Fruit fly (Drosophila melanogaster): ENCODE data around the gene CG8001.

Gene CG8001

DNA sequence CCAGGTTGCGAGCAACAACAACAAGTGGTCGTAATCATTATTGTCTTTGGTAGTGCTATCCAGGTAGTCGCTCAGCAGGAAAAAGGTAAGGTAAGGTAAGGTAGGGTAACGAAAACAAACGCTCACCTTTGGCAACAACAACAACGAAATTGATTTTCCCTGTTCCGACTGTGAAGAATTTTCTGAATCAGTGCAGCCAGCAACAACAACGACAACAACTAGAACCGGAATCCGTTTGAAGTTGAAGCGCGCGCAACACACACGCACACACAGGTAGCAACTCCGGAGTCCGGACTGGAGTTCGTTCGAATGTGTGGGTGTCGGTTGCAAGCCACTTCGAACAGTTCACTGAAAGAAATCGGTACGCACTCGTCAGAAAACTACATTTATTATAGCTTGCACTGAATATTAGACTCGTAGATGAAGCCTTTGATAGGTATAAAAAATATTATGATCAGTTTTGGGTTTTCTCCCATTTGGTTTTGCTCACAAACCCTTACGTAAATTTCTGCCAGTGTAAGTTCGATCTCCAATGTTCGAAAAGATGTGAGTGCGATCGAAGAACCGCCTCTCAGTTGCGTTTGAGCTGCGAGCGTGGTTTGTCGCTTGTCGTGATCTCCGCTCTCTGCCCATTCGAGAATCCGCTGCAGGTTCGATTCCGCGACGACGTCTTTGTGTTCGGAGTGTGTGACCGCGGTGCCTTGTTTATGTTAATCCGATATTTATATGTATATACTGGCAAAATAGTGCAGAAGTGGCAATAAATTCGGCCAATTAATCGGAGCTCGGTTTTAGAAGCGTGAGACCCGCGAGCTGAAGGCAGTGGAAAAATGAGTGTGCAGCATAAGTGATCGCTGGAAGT, 9.4 kb upstream of the CG8001 start, which contains the start of gene CG13921 (continued):
- TF ChIP-seq CG10543 (GFP tag; optimal IDR thresholded peaks at IDR 0.05), result peak; percentile 91
- peak; percentile 98 for TF ChIP-seq CG3407 (GFP tag; optimal IDR thresholded peaks at IDR 0.05)
- TF ChIP-seq kay (GFP tag; optimal IDR thresholded peaks at IDR 0.05), result no peak
- TF ChIP-seq CG16779 (GFP tag; IDR thresholded peaks at IDR 0.05), result peak; percentile 97
- TF ChIP-seq bbx (GFP tag; IDR thresholded peaks at IDR 0.05; ENCODE audit: partially characterized antibody), result no peak
- TF ChIP-seq gcm (GFP tag; optimal IDR thresholded peaks at IDR 0.05), result peak; percentile 98
- TF ChIP-seq CG9437 (GFP tag; optimal IDR thresholded peaks at IDR 0.05), result peak; percentile 92
- TF ChIP-seq CG7987 (GFP tag; optimal IDR thresholded peaks at IDR 0.05), result peak; percentile 98
- peak; percentile 98 for TF ChIP-seq wdn (GFP tag; IDR thresholded peaks at IDR 0.05)
- TF ChIP-seq CG8388 (GFP tag; optimal IDR thresholded peaks at IDR 0.05), result peak; percentile 99
- TF ChIP-seq maf-S (GFP tag; optimal IDR thresholded peaks at IDR 0.05), result peak; percentile 99
- TF ChIP-seq CG4328 (GFP tag; optimal IDR thresholded peaks at IDR 0.05), result peak; percentile 95
- TF ChIP-seq gcm2 (GFP tag; optimal IDR thresholded peaks at IDR 0.05), result peak; percentile 98
- TF ChIP-seq repo (GFP tag; optimal IDR thresholded peaks at IDR 0.05), result peak; percentile 99
- peak; percentile 99 for TF ChIP-seq CG11695 (GFP tag; IDR thresholded peaks at IDR 0.05)
- peak; percentile 99 for TF ChIP-seq onecut (GFP tag; IDR thresholded peaks at IDR 0.05)
- TF ChIP-seq ro (GFP tag; IDR thresholded peaks at IDR 0.05), result peak; percentile 91
- TF ChIP-seq CG9876 (GFP tag; optimal IDR thresholded peaks at IDR 0.05), result peak; percentile 97
- TF ChIP-seq ems (GFP tag; optimal IDR thresholded peaks at IDR 0.05), result peak; percentile 99
- peak; percentile 99 for TF ChIP-seq CG1647 (GFP tag; optimal IDR thresholded peaks at IDR 0.05)
- TF ChIP-seq Oli (tag; optimal IDR thresholded peaks at IDR 0.05), result peak; percentile 99
- peak; percentile 93 for TF ChIP-seq run (tag; optimal IDR thresholded peaks at IDR 0.05)
- peak; percentile 100 for TF ChIP-seq zen (tag; optimal IDR thresholded peaks at IDR 0.05)
- TF ChIP-seq CG12942 (GFP tag; optimal IDR thresholded peaks at IDR 0.05), result peak; percentile 98
- TF ChIP-seq CG17829 (tag; optimal IDR thresholded peaks at IDR 0.05), result peak; percentile 100
- peak; percentile 99 for TF ChIP-seq CG7556 (GFP tag; optimal IDR thresholded peaks at IDR 0.05)
- peak; percentile 97 for TF ChIP-seq Dek (tag; optimal IDR thresholded peaks at IDR 0.05)
- TF ChIP-seq Fer1 (GFP tag; optimal IDR thresholded peaks at IDR 0.05), result peak; percentile 97
- peak in 1 of 2 experiments; percentile 98 for TF ChIP-seq Eip74EF (GFP tag; optimal IDR thresholded peaks at IDR 0.05)
- peak; percentile 99 for TF ChIP-seq Spps (tag; optimal IDR thresholded peaks at IDR 0.05)
- TF ChIP-seq insv (GFP tag; optimal IDR thresholded peaks at IDR 0.05), result peak; percentile 69 to 76
- no peak for TF ChIP-seq hbn (GFP tag; IDR thresholded peaks at IDR 0.05; ENCODE audit: partially characterized antibody)
- peak; percentile 91 for TF ChIP-seq GATAe (GFP tag; conservative IDR thresholded peaks at IDR 0.05)
- TF ChIP-seq HmgD (GFP tag; optimal IDR thresholded peaks at IDR 0.05), result peak; percentile 96
- TF ChIP-seq Stat92E (GFP tag; optimal IDR thresholded peaks at IDR 0.05), result peak in 1 of 3 experiments; percentile 99
- TF ChIP-seq luna (GFP tag; optimal IDR thresholded peaks at IDR 0.05), result peak; percentile 98
- TF ChIP-seq CG6654 (GFP tag; optimal IDR thresholded peaks at IDR 0.05), result peak; percentile 92
- peak; percentile 98 for TF ChIP-seq caup (GFP tag; optimal IDR thresholded peaks at IDR 0.05; ENCODE audit: severe bottlenecking)
- peak; percentile 98 for TF ChIP-seq CG11504 (tag; optimal IDR thresholded peaks at IDR 0.05)
- TF ChIP-seq pb (GFP tag; optimal IDR thresholded peaks at IDR 0.05), result peak; percentile 99
- TF ChIP-seq Sry-δ (GFP tag; optimal IDR thresholded peaks at IDR 0.05), result peak; percentile 85
- peak; percentile 99 for TF ChIP-seq CG3847 (GFP tag; IDR thresholded peaks at IDR 0.05)
- TF ChIP-seq Usf (GFP tag; optimal IDR thresholded peaks at IDR 0.05), result peak; percentile 99
- peak; percentile 99 for TF ChIP-seq CG10565 (GFP tag; optimal IDR thresholded peaks at IDR 0.05)
- no peak for TF ChIP-seq nau (GFP tag; optimal IDR thresholded peaks at IDR 0.05)
- TF ChIP-seq Bgb (GFP tag; IDR thresholded peaks at IDR 0.05; ENCODE audit: partially characterized antibody), result no peak
- TF ChIP-seq CG11247 (GFP tag; IDR thresholded peaks at IDR 0.05), result peak; percentile 98
- TF ChIP-seq CG7786 (GFP tag; optimal IDR thresholded peaks at IDR 0.05), result peak; percentile 98
